Worm (Caenorhabditis elegans): ENCODE data around the gene F40H3.1.

ce11 chrII:6158111-6158510 is 21.5 kb upstream of the F40H3.1 start:
- no peak for TF ChIP-seq pag-3 (tag; optimal IDR thresholded peaks at IDR 0.05; ENCODE audit: borderline replicate concordance)
- no peak for TF ChIP-seq pqm-1 (tag; optimal IDR thresholded peaks at IDR 0.05)
- TF ChIP-seq K09A11.1 (tag; optimal IDR thresholded peaks at IDR 0.05; ENCODE audit: insufficient read depth) = no peak
- TF ChIP-seq pha-2 (tag; optimal IDR thresholded peaks at IDR 0.05) = no peak
- TF ChIP-seq pha-4 (tag; optimal IDR thresholded peaks at IDR 0.05) = no peak
- no peak for TF ChIP-seq ceh-19 (GFP tag; optimal IDR thresholded peaks at IDR 0.05)
- TF ChIP-seq ahr-1 (tag; optimal IDR thresholded peaks at IDR 0.05) = no peak
- TF ChIP-seq pat-9 (tag; optimal IDR thresholded peaks at IDR 0.05) = no peak
- no peak for TF ChIP-seq madf-2 (tag; optimal IDR thresholded peaks at IDR 0.05)

Measured in whole organism, late embryonic.